Fruit fly (Drosophila melanogaster): Measurements from ENCODE around the gene Axs.

The Axs gene

DNA sequence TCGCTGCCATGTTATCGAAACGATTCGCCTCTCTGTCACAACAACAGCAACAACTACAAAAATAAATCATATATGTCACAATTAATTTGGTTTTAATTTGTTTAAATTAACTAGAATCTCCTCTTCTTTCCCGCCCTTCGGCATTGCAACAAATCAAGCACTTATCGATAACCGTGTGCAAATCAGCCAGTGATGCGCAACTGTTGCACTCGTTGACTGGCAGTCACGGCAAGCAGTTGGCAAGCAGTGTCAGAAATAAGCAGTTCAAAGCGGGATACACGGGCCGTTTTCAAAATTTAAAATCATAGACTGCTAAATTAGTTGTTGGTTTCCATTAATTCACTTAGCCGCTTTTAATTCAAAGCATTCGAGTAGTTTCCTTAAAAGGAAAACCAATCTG lies at the start of gene Axs (continued):
- TF ChIP-seq Usf (GFP tag; optimal IDR thresholded peaks at IDR 0.05) (no peak), grn (GFP tag; optimal IDR thresholded peaks at IDR 0.05) (no peak), insv (GFP tag; optimal IDR thresholded peaks at IDR 0.05) (peak in 1 of 2 experiments; percentile 20), CG1529 (GFP tag; optimal IDR thresholded peaks at IDR 0.05) (no peak), CG17385 (GFP tag; optimal IDR thresholded peaks at IDR 0.05) (peak; percentile 78), Xbp1 (GFP tag; optimal IDR thresholded peaks at IDR 0.05) (peak; percentile 57), mam (GFP tag; optimal IDR thresholded peaks at IDR 0.05) (peak; percentile 50), lbe (GFP tag; optimal IDR thresholded peaks at IDR 0.05) (no peak), CG2129 (GFP tag; IDR thresholded peaks at IDR 0.05; ENCODE audit: partially characterized antibody) (no peak), Atf6 (GFP tag; IDR thresholded peaks at IDR 0.05) (no peak), Atf3 (GFP tag; optimal IDR thresholded peaks at IDR 0.05) (peak; percentile 51), CG10267 (tag; optimal IDR thresholded peaks at IDR 0.05) (peak; percentile 41), Gug (GFP tag; IDR thresholded peaks at IDR 0.05) (no peak), CG14860 (GFP tag; IDR thresholded peaks at IDR 0.05; ENCODE audit: partially characterized antibody) (peak; percentile 64), HHEX (GFP tag; optimal IDR thresholded peaks at IDR 0.05) (no peak), inv (GFP tag; IDR thresholded peaks at IDR 0.05; ENCODE audit: partially characterized antibody) (peak; percentile 67), Dll (GFP tag; IDR thresholded peaks at IDR 0.05; ENCODE audit: partially characterized antibody) (peak; percentile 62; the same call in 2 of the 4 replicates), repo (GFP tag; optimal IDR thresholded peaks at IDR 0.05) (no peak), sisA (GFP tag; IDR thresholded peaks at IDR 0.05) (no peak), CG3281 (GFP tag; optimal IDR thresholded peaks at IDR 0.05) (no peak), CG6272 (GFP tag; IDR thresholded peaks at IDR 0.05) (no peak), E2f1 (GFP tag; IDR thresholded peaks at IDR 0.05) (no peak; the same call in 1 of the 2 replicates), dati (GFP tag; IDR thresholded peaks at IDR 0.05) (no peak), zfh1 (GFP tag; IDR thresholded peaks at IDR 0.05) (0 out of 3 replicates have a peak, but pooled peaks have one; percentile 7), trem (tag; optimal IDR thresholded peaks at IDR 0.05) (peak; percentile 61), danr (GFP tag; IDR thresholded peaks at IDR 0.05) (no peak), Abd-B (GFP tag; optimal IDR thresholded peaks at IDR 0.05) (peak; percentile 4), cad (GFP tag; optimal IDR thresholded peaks at IDR 0.05) (no peak), pum (GFP tag; optimal IDR thresholded peaks at IDR 0.05) (peak; percentile 9), fd64A (GFP tag; optimal IDR thresholded peaks at IDR 0.05) (no peak), Lhr (GFP tag; optimal IDR thresholded peaks at IDR 0.05) (peak; percentile 77), CG6654 (GFP tag; optimal IDR thresholded peaks at IDR 0.05) (no peak), vfl (GFP tag; optimal IDR thresholded peaks at IDR 0.05) (peak; percentile 46), seq (GFP tag; IDR thresholded peaks at IDR 0.05) (no peak)

DNA sequence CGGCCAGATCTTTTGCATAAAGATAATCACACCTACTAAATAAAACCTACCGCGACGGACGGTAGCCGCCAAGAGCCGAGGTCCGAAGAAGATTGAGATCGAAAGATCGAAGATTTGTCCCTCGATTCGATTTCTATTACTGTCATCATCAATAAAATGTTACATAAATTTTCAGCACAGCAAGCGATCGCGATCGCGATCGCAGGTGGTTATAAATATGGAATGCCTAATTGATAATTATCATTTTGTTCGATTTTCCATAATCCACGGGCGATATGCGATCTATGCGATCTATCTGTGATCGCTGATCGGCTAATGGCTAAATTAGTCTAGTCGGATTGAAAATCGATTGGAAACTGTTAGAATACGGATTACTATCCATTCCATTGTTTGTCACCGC lies 49.5 kb upstream of the Axs start:
- TF ChIP-seq ATbp (GFP tag; optimal IDR thresholded peaks at IDR 0.05) (no peak), E2f2 (GFP tag; IDR thresholded peaks at IDR 0.05) (no peak), CG15011 (GFP tag; optimal IDR thresholded peaks at IDR 0.05) (no peak), Ets65A (GFP tag) (peak; percentile 34), Doc2 (GFP tag; IDR thresholded peaks at IDR 0.05) (no peak), Med (GFP tag) (no peak), CG8281 (tag; optimal IDR thresholded peaks at IDR 0.05) (no peak), Hey (tag; optimal IDR thresholded peaks at IDR 0.05) (no peak), abd-A (tag; optimal IDR thresholded peaks at IDR 0.05) (peak; percentile 57), Awh (GFP tag; IDR thresholded peaks at IDR 0.05) (peak; percentile 45; the same call in 1 of the 2 replicates), grn (GFP tag; optimal IDR thresholded peaks at IDR 0.05) (peak; percentile 71), Nf-YB (GFP tag; optimal IDR thresholded peaks at IDR 0.05) (no peak), sens (GFP tag) (peak; percentile 3), CG13894 (tag; optimal IDR thresholded peaks at IDR 0.05) (peak; percentile 87), CG32772 (GFP tag; IDR thresholded peaks at IDR 0.05) (no peak), CG9797 (GFP tag; optimal IDR thresholded peaks at IDR 0.05) (no peak), seq (GFP tag; IDR thresholded peaks at IDR 0.05) (no peak), CG17802 (tag; optimal IDR thresholded peaks at IDR 0.05) (no peak), CG16779 (GFP tag; IDR thresholded peaks at IDR 0.05) (no peak)

Measured in whole organism, embryonic.